Worm (Caenorhabditis elegans) whole organism, young adult: ENCODE results near the gene wdr-54.

Source experiments
- B0035.1 ChIP-seq: sonication (generic microtip); optimal IDR thresholded peaks from 2 replicates; lab custom pipeline; 2016; ENCODE audit warnings: missing genetic modification characterization, mild to moderate bottlenecking, missing compliant biosample characterization, missing genotype, missing genetic modification reagents
- C06A6.2 ChIP-seq: fragments of 200-800 bp; sonication (Bioruptor generic); conservative IDR thresholded peaks from 2 replicates; pipeline ENCODE4 v1.3.6; 2022; ENCODE audit warnings: missing genetic modification characterization, missing compliant biosample characterization
- F10E7.11 ChIP-seq: sonication (generic microtip); optimal IDR thresholded peaks from 2 replicates; lab custom pipeline; 2017; ENCODE audit warnings: mild to moderate bottlenecking, missing genetic modification characterization, moderate library complexity, missing compliant biosample characterization
- F37B4.10 ChIP-seq: fragments of 200-800 bp; sonication (Bioruptor generic); IDR thresholded peaks from 2 replicates; pipeline ENCODE4 v1.3.6; 2022; ENCODE audit warnings: missing genetic modification characterization, missing compliant biosample characterization
- F49E8.2 ChIP-seq: sonication (generic microtip); optimal IDR thresholded peaks from 3 replicates; lab custom pipeline; 2017; ENCODE audit warnings: missing genetic modification characterization, mild to moderate bottlenecking, missing compliant biosample characterization, antibody characterized with exemption, moderate library complexity; ENCODE audit not compliant: insufficient read depth
- F52B5.7 ChIP-seq: sonication (generic microtip); optimal IDR thresholded peaks from 2 replicates; lab custom pipeline; 2016; ENCODE audit warnings: mild to moderate bottlenecking, missing genetic modification characterization, missing compliant biosample characterization
- F57C9.4 ChIP-seq: sonication (generic microtip); optimal IDR thresholded peaks from 2 replicates; lab custom pipeline; 2017; ENCODE audit warnings: mild to moderate bottlenecking, missing genetic modification characterization, missing compliant biosample characterization
- K12H6.12 ChIP-seq: fragments of 200-800 bp; sonication (Bioruptor generic); optimal IDR thresholded peaks from 2 replicates; lab custom pipeline; 2018; ENCODE audit warnings: mild to moderate bottlenecking, missing genetic modification characterization, missing compliant biosample characterization
- Y53F4B.3 ChIP-seq: fragments of 200-800 bp; sonication (Bioruptor generic); IDR thresholded peaks from 2 replicates; pipeline ENCODE4 v1.3.6; 2022; ENCODE audit warnings: missing genetic modification reagents, missing genetic modification characterization, missing compliant biosample characterization
- Y53G8AR.9 ChIP-seq: fragments of 200-800 bp; sonication (Bioruptor generic); conservative IDR thresholded peaks from 2 replicates; pipeline ENCODE4 v1.3.6; 2022; ENCODE audit warnings: missing genetic modification reagents, missing genetic modification characterization, missing compliant biosample characterization
- Y56A3A.18 ChIP-seq: fragments of 200-800 bp; sonication (Bioruptor generic); IDR thresholded peaks from 2 replicates; pipeline ENCODE4 v1.3.6; 2022; ENCODE audit warnings: missing genetic modification reagents, missing genetic modification characterization, missing compliant biosample characterization
- Y67H2A.10 ChIP-seq: fragments of 200-800 bp; sonication (Bioruptor generic); conservative IDR thresholded peaks from 2 replicates; pipeline ENCODE4 v1.3.6; 2022; ENCODE audit warnings: missing genetic modification reagents, missing genetic modification characterization, missing compliant biosample characterization
- ZK185.1 ChIP-seq: sonication (generic microtip); optimal IDR thresholded peaks from 2 replicates; lab custom pipeline; 2016; ENCODE audit warnings: mild to moderate bottlenecking, missing genetic modification characterization, missing compliant biosample characterization; ENCODE audit not compliant: poor library complexity, severe bottlenecking
- akir-1 ChIP-seq: fragments of 200-800 bp; sonication (Bioruptor generic); optimal IDR thresholded peaks from 2 replicates; lab custom pipeline; 2018; ENCODE audit warnings: mild to moderate bottlenecking, missing genetic modification characterization, moderate library complexity, missing compliant biosample characterization
- attf-3 ChIP-seq: fragments of 200-800 bp; sonication (Bioruptor generic); conservative IDR thresholded peaks from 2 replicates; pipeline ENCODE4 v1.3.6; 2022; ENCODE audit warnings: missing genetic modification reagents, missing genetic modification characterization, missing compliant biosample characterization
- attf-5 ChIP-seq: fragments of 200-800 bp; sonication (Bioruptor generic); optimal IDR thresholded peaks from 2 replicates; lab custom pipeline; 2018; ENCODE audit warnings: mild to moderate bottlenecking, missing genetic modification characterization, missing compliant biosample characterization
- attf-6 ChIP-seq: fragments of 200-800 bp; sonication (Bioruptor generic); IDR thresholded peaks from 2 replicates; pipeline ENCODE4 v1.3.6; 2022; ENCODE audit warnings: missing genetic modification reagents, missing genetic modification characterization, missing compliant biosample characterization
- cebp-2 ChIP-seq: fragments of 200-800 bp; sonication (Bioruptor generic); IDR thresholded peaks from 2 replicates; pipeline ENCODE4 v1.3.6; 2022; ENCODE audit warnings: missing genetic modification characterization, missing compliant biosample characterization
- ceh-100 ChIP-seq: fragments of 200-800 bp; sonication (Bioruptor generic); IDR thresholded peaks from 2 replicates; pipeline ENCODE4 v1.3.6; 2022; ENCODE audit warnings: missing genetic modification reagents, missing genetic modification characterization, missing compliant biosample characterization
- ceh-40 ChIP-seq: fragments of 200-800 bp; sonication (Bioruptor generic); IDR thresholded peaks from 2 replicates; pipeline ENCODE4 v1.3.6; 2022; ENCODE audit warnings: missing genetic modification characterization, missing compliant biosample characterization
- ceh-91 ChIP-seq: fragments of 200-800 bp; sonication (Bioruptor generic); IDR thresholded peaks from 2 replicates; pipeline ENCODE4 v1.3.6; 2022; ENCODE audit warnings: missing genetic modification reagents, missing genetic modification characterization, missing compliant biosample characterization
- chd-7 ChIP-seq: sonication (generic microtip); optimal IDR thresholded peaks from 2 replicates; lab custom pipeline; 2016; ENCODE audit warnings: mild to moderate bottlenecking, missing genetic modification characterization, moderate library complexity, missing compliant biosample characterization
- die-1 ChIP-seq: sonication (generic microtip); optimal IDR thresholded peaks from 2 replicates; lab custom pipeline; 2016; ENCODE audit warnings: missing genotype, mild to moderate bottlenecking, missing genetic modification characterization, missing compliant biosample characterization
- dox-1 ChIP-seq: fragments of 200-800 bp; sonication (Bioruptor generic); IDR thresholded peaks from 2 replicates; pipeline ENCODE4 v1.3.6; 2022; ENCODE audit warnings: missing genetic modification reagents, missing genetic modification characterization, missing compliant biosample characterization
- dpff-1 ChIP-seq: sonication (generic microtip); optimal IDR thresholded peaks from 2 replicates; lab custom pipeline; 2017; ENCODE audit warnings: mild to moderate bottlenecking, missing genetic modification characterization, missing compliant biosample characterization
- ets-4 ChIP-seq: fragments of 200-800 bp; sonication (Bioruptor generic); optimal IDR thresholded peaks from 2 replicates; lab custom pipeline; 2018; ENCODE audit warnings: mild to moderate bottlenecking, missing genetic modification characterization, missing compliant biosample characterization
- hmg-20 ChIP-seq: fragments of 200-800 bp; sonication (Bioruptor generic); IDR thresholded peaks from 2 replicates; pipeline ENCODE4 v1.3.6; 2022; ENCODE audit warnings: missing genetic modification reagents, missing genetic modification characterization, missing compliant biosample characterization
- hsf-1 ChIP-seq: fragments of 200-800 bp; sonication (Bioruptor generic); IDR thresholded peaks from 2 replicates; pipeline ENCODE4 v1.3.6; 2022; ENCODE audit warnings: missing genetic modification reagents, missing genetic modification characterization, missing compliant biosample characterization
- lin-26 ChIP-seq: fragments of 200-800 bp; sonication (Bioruptor generic); IDR thresholded peaks from 2 replicates; pipeline ENCODE4 v1.3.6; 2022; ENCODE audit warnings: missing genetic modification reagents, missing genetic modification characterization, missing compliant biosample characterization
- lin-40 ChIP-seq: sonication (generic microtip); optimal IDR thresholded peaks from 2 replicates; lab custom pipeline; 2016; ENCODE audit warnings: missing genetic modification characterization, mild to moderate bottlenecking, missing compliant biosample characterization, missing genotype, missing genetic modification reagents
- lir-1 ChIP-seq: fragments of 200-800 bp; sonication (Bioruptor generic); conservative IDR thresholded peaks from 2 replicates; pipeline ENCODE4 v1.3.6; 2022; ENCODE audit warnings: missing genetic modification reagents, missing genetic modification characterization, missing compliant biosample characterization
- lsl-1 ChIP-seq: fragments of 200-800 bp; sonication (Bioruptor generic); optimal IDR thresholded peaks from 2 replicates; lab custom pipeline; 2018; ENCODE audit warnings: mild to moderate bottlenecking, missing genetic modification characterization, moderate library complexity, missing compliant biosample characterization
- madf-10 ChIP-seq: sonication (generic microtip); optimal IDR thresholded peaks from 2 replicates; lab custom pipeline; 2016; ENCODE audit warnings: mild to moderate bottlenecking, missing genetic modification characterization, missing compliant biosample characterization
- mel-28 ChIP-seq: sonication (generic microtip); optimal IDR thresholded peaks from 2 replicates; lab custom pipeline; 2016; ENCODE audit warnings: borderline replicate concordance, mild to moderate bottlenecking, missing genetic modification characterization, missing compliant biosample characterization
- mes-4 ChIP-seq: sonication (generic microtip); optimal IDR thresholded peaks from 2 replicates; lab custom pipeline; 2016; ENCODE audit warnings: missing genotype, missing genetic modification characterization, missing compliant biosample characterization
- nhr-120 ChIP-seq: fragments of 200-800 bp; sonication (Bioruptor generic); IDR thresholded peaks from 2 replicates; pipeline ENCODE4 v1.3.6; 2022; ENCODE audit warnings: missing genetic modification characterization, missing compliant biosample characterization
- nhr-27 ChIP-seq: fragments of 200-800 bp; sonication (Bioruptor generic); optimal IDR thresholded peaks from 2 replicates; lab custom pipeline; 2018; ENCODE audit warnings: mild to moderate bottlenecking, missing genetic modification characterization, moderate library complexity, missing compliant biosample characterization
- nhr-90 ChIP-seq: sonication (generic microtip); optimal IDR thresholded peaks from 2 replicates; lab custom pipeline; 2016; ENCODE audit warnings: missing genotype, mild to moderate bottlenecking, missing genetic modification characterization, missing compliant biosample characterization
- pbrm-1 ChIP-seq: fragments of 200-800 bp; sonication (Bioruptor generic); IDR thresholded peaks from 2 replicates; pipeline ENCODE4 v1.3.6; 2022; ENCODE audit warnings: missing genetic modification reagents, missing genetic modification characterization, missing compliant biosample characterization
- rec-8 ChIP-seq, 2 experiments: sonication (generic microtip); optimal IDR thresholded peaks; 2 replicates each; lab custom pipeline; 2016; ENCODE audit warnings: mild to moderate bottlenecking in 2 of 2, missing genetic modification characterization in 2 of 2, missing genetic modification reagents in 2 of 2, missing genotype in 2 of 2, missing biosample characterization in 1 of 2, missing compliant biosample characterization in 1 of 2, moderate library complexity in 1 of 2
- rpc-1 ChIP-seq, 2 experiments: fragments of 150-350 bp in 1 of 2; sonication (generic microtip) in 1 of 2; optimal IDR thresholded peaks; 2 replicates each; lab custom pipeline; 2014 to 2018; ENCODE audit warnings: missing biosample characterization in 1 of 2, missing genetic modification characterization in 1 of 2, missing genetic modification reagents in 1 of 2, missing genotype in 1 of 2
- snpc-1.3 ChIP-seq: sonication (generic microtip); optimal IDR thresholded peaks from 2 replicates; lab custom pipeline; 2017; ENCODE audit warnings: missing genetic modification characterization, mild to moderate bottlenecking, missing compliant biosample characterization, antibody characterized with exemption, moderate library complexity, missing genotype, missing genetic modification reagents; ENCODE audit not compliant: insufficient read depth
- sptf-2 ChIP-seq: fragments of 200-800 bp; sonication (Bioruptor generic); optimal IDR thresholded peaks from 2 replicates; lab custom pipeline; 2018; ENCODE audit warnings: mild to moderate bottlenecking, missing genetic modification characterization, missing compliant biosample characterization
- tbp1 ChIP-seq: fragments of 200-800 bp; sonication (Bioruptor generic); optimal IDR thresholded peaks from 2 replicates; lab custom pipeline; 2018; ENCODE audit warnings: mild to moderate bottlenecking, missing genetic modification characterization, missing compliant biosample characterization
- zfh-2 ChIP-seq: fragments of 200-800 bp; sonication (Bioruptor generic); conservative IDR thresholded peaks from 2 replicates; pipeline ENCODE4 v1.3.6; 2022; ENCODE audit warnings: missing genetic modification reagents, missing genetic modification characterization, missing compliant biosample characterization
- ztf-25 ChIP-seq: fragments of 200-800 bp; sonication (Bioruptor generic); IDR thresholded peaks from 2 replicates; pipeline ENCODE4 v1.3.6; 2022; ENCODE audit warnings: missing genetic modification reagents, missing genetic modification characterization, missing compliant biosample characterization
- ztf-26 ChIP-seq: sonication (generic microtip); optimal IDR thresholded peaks from 2 replicates; lab custom pipeline; 2017; ENCODE audit warnings: missing genetic modification characterization, missing compliant biosample characterization
- ztf-6 ChIP-seq: fragments of 200-800 bp; sonication (Bioruptor generic); IDR thresholded peaks from 2 replicates; pipeline ENCODE4 v1.3.6; 2022; ENCODE audit warnings: missing genetic modification reagents, missing genetic modification characterization, missing compliant biosample characterization

Gene wdr-54

ce11 chrX:806515-806914 is 22.2 kb upstream of the wdr-54 start (continued):
- TF ChIP-seq nhr-90 (tag; lab: Kevin White, UChicago) = peak; percentile 95
- TF ChIP-seq ceh-40 (GFP tag; lab: Robert Waterston, UW) = peak; percentile 26; the same call in 1 of the 2 replicates
- TF ChIP-seq F57C9.4 (tag; lab: Kevin White, UChicago) = peak; percentile 88
- peak; percentile 70 for TF ChIP-seq mel-28 (tag; lab: Kevin White, UChicago)
- peak; percentile 100 for TF ChIP-seq lin-40
- peak; percentile 97 for TF ChIP-seq Y53G8AR.9
- TF ChIP-seq mes-4 = no peak
- TF ChIP-seq Y53F4B.3 = no peak
- peak; percentile 59 for TF ChIP-seq die-1
- no peak for TF ChIP-seq attf-6 (GFP tag; lab: Robert Waterston, UW)
- TF ChIP-seq ztf-6 (GFP tag; lab: Robert Waterston, UW) = peak; percentile 94
- TF ChIP-seq pbrm-1 (GFP tag; lab: Robert Waterston, UW) = peak; percentile 97
- TF ChIP-seq ceh-100 = peak; percentile 80
- TF ChIP-seq F52B5.7 (tag; lab: Kevin White, UChicago) = peak; percentile 80
- peak; percentile 95 for TF ChIP-seq C06A6.2 (GFP tag; lab: Robert Waterston, UW)
- TF ChIP-seq B0035.1 = peak; percentile 93
- TF ChIP-seq hmg-20 (GFP tag; lab: Robert Waterston, UW) = peak; percentile 96
- TF ChIP-seq ztf-25 (GFP tag; lab: Robert Waterston, UW) = no peak
- peak; percentile 90 for TF ChIP-seq F10E7.11 (tag; lab: Kevin White, UChicago)
- peak; percentile 78 for TF ChIP-seq ets-4
- peak; percentile 95 for TF ChIP-seq K12H6.12 (tag; lab: Kevin White, UChicago)
- peak; percentile 42; the same call in 1 of the 2 replicates for TF ChIP-seq Y67H2A.10 (GFP tag; lab: Robert Waterston, UW)
- TF ChIP-seq cebp-2 = peak; percentile 99
- TF ChIP-seq akir-1 (GFP tag; lab: Kevin White, UChicago) = peak; percentile 81
- peak; percentile 99 for TF ChIP-seq ztf-26 (tag; lab: Kevin White, UChicago)
- TF ChIP-seq dox-1 = peak; percentile 99
- TF ChIP-seq nhr-27 = peak; percentile 88
- TF ChIP-seq ceh-91 (GFP tag; lab: Robert Waterston, UW) = no peak
- TF ChIP-seq snpc-1.3 (tag; lab: Kevin White, UChicago) = peak; percentile 77
- TF ChIP-seq zfh-2 (GFP tag; lab: Robert Waterston, UW) = no peak
- peak; percentile 93 for TF ChIP-seq chd-7 (tag; lab: Kevin White, UChicago)
- 0 out of 2 replicates have a peak, but pooled peaks have one; percentile 36 for TF ChIP-seq nhr-120 (GFP tag; lab: Robert Waterston, UW)
- peak; percentile 93 for TF ChIP-seq attf-5
- TF ChIP-seq lin-26 (GFP tag; lab: Robert Waterston, UW) = peak; percentile 88
- TF ChIP-seq ZK185.1 (tag; lab: Kevin White, UChicago) = peak; percentile 98
- TF ChIP-seq Y56A3A.18 (GFP tag; lab: Robert Waterston, UW) = peak; percentile 96
- peak; percentile 95 for TF ChIP-seq madf-10 (tag; lab: Kevin White, UChicago)
- TF ChIP-seq attf-3 (GFP tag; lab: Robert Waterston, UW) = peak; percentile 65
- no peak for TF ChIP-seq F49E8.2 (tag; lab: Kevin White, UChicago)
- TF ChIP-seq dpff-1 (tag; lab: Kevin White, UChicago) = peak; percentile 38
- TF ChIP-seq F37B4.10 (GFP tag; lab: Robert Waterston, UW) = 0 out of 2 replicates have a peak, but pooled peaks have one; percentile 83
- peak in 1 of 2 experiments; percentile 67 for TF ChIP-seq rec-8 (tag; optimal IDR thresholded peaks at IDR 0.05; lab: Kevin White, UChicago)
- TF ChIP-seq lsl-1 (GFP tag; lab: Kevin White, UChicago) = no peak
- TF ChIP-seq hsf-1 (GFP tag; lab: Robert Waterston, UW) = peak; percentile 51; the same call in 1 of the 2 replicates
- TF ChIP-seq lir-1 (GFP tag; lab: Robert Waterston, UW) = peak; percentile 89
- TF ChIP-seq sptf-2 = peak; percentile 44
- peak; percentile 4 for TF ChIP-seq rpc-1 (optimal IDR thresholded peaks at IDR 0.05; lab: Kevin White, UChicago)
- no peak for TF ChIP-seq rpc-1 (tag; optimal IDR thresholded peaks at IDR 0.05; lab: Kevin White, UChicago)
- TF ChIP-seq tbp1 (GFP tag; lab: Kevin White, UChicago) = peak; percentile 79
